Worm (Caenorhabditis elegans) whole organism, early embryonic: Measurements from ENCODE around the gene C06C3.10.

Source experiments
- B0310.2 ChIP-seq: sonication (generic microtip); optimal IDR thresholded peaks from 2 replicates; lab custom pipeline; 2016; ENCODE audit warnings: mild to moderate bottlenecking, missing genetic modification characterization, missing compliant biosample characterization
- F13C5.2 ChIP-seq: sonication (generic microtip); optimal IDR thresholded peaks from 2 replicates; lab custom pipeline; 2017; ENCODE audit warnings: mild to moderate bottlenecking, missing genetic modification characterization, inconsistent platforms, missing compliant biosample characterization
- aly-1 ChIP-seq: sonication (generic microtip); optimal IDR thresholded peaks from 2 replicates; lab custom pipeline; 2016; ENCODE audit warnings: missing genetic modification characterization, missing compliant biosample characterization
- ama-1 ChIP-seq: fragments of 150-350 bp; optimal IDR thresholded peaks from 2 replicates; lab custom pipeline; 2014
- ceh-13 ChIP-seq: fragments of 200-800 bp; sonication (Bioruptor generic); optimal IDR thresholded peaks from 2 replicates; lab custom pipeline; 2018; ENCODE audit warnings: mild to moderate bottlenecking, missing genetic modification characterization, missing compliant biosample characterization
- ceh-36 ChIP-seq: sonication (generic microtip); optimal IDR thresholded peaks from 2 replicates; lab custom pipeline; 2016; ENCODE audit warnings: missing genetic modification characterization, inconsistent platforms, missing compliant biosample characterization
- ets-7 ChIP-seq: sonication (generic microtip); optimal IDR thresholded peaks from 2 replicates; lab custom pipeline; 2016; ENCODE audit warnings: missing genotype, missing genetic modification characterization, missing compliant biosample characterization
- flt-1 ChIP-seq: fragments of 200-800 bp; sonication (Bioruptor generic); IDR thresholded peaks from 2 replicates; pipeline ENCODE4 v1.3.6; 2022; ENCODE audit warnings: missing genetic modification characterization, missing compliant biosample characterization
- hmbx-1 ChIP-seq: sonication (generic microtip); optimal IDR thresholded peaks from 2 replicates; lab custom pipeline; 2016; ENCODE audit warnings: mild to moderate bottlenecking, missing genetic modification characterization, missing compliant biosample characterization
- hmg-4 ChIP-seq: fragments of 200-800 bp; sonication (Bioruptor generic); optimal IDR thresholded peaks from 2 replicates; lab custom pipeline; 2018; ENCODE audit warnings: mild to moderate bottlenecking, missing genetic modification characterization, missing compliant biosample characterization
- hnd-1 ChIP-seq: sonication (generic microtip); optimal IDR thresholded peaks from 2 replicates; lab custom pipeline; 2016; ENCODE audit warnings: missing genetic modification characterization, missing compliant biosample characterization
- pes-1 ChIP-seq: fragments of 200-800 bp; sonication (Bioruptor generic); IDR thresholded peaks from 2 replicates; pipeline ENCODE4 v1.3.6; 2022; ENCODE audit warnings: missing genetic modification reagents, missing genetic modification characterization, missing compliant biosample characterization
- scrt-1 ChIP-seq: fragments of 200-800 bp; sonication (Bioruptor generic); IDR thresholded peaks from 2 replicates; pipeline ENCODE4 v1.3.6; 2022; ENCODE audit warnings: missing genetic modification characterization, missing compliant biosample characterization
- sea-1 ChIP-seq: fragments of 200-800 bp; sonication (Bioruptor generic); conservative IDR thresholded peaks from 2 replicates; pipeline ENCODE4 v1.3.6; 2022; ENCODE audit warnings: missing genetic modification characterization, missing compliant biosample characterization
- tbx-11 ChIP-seq: fragments of 200-800 bp; sonication (Bioruptor generic); IDR thresholded peaks from 2 replicates; pipeline ENCODE4 v1.3.6; 2022; ENCODE audit warnings: missing genetic modification characterization, missing compliant biosample characterization
- tbx-37 ChIP-seq: fragments of 200-800 bp; sonication (Bioruptor generic); conservative IDR thresholded peaks from 2 replicates; pipeline ENCODE4 v1.3.6; 2022; ENCODE audit warnings: missing genetic modification reagents, missing genetic modification characterization, missing compliant biosample characterization
- tra-4 ChIP-seq: sonication (generic microtip); optimal IDR thresholded peaks from 2 replicates; lab custom pipeline; 2017; ENCODE audit warnings: missing genetic modification characterization, missing compliant biosample characterization

Gene C06C3.10

DNA sequence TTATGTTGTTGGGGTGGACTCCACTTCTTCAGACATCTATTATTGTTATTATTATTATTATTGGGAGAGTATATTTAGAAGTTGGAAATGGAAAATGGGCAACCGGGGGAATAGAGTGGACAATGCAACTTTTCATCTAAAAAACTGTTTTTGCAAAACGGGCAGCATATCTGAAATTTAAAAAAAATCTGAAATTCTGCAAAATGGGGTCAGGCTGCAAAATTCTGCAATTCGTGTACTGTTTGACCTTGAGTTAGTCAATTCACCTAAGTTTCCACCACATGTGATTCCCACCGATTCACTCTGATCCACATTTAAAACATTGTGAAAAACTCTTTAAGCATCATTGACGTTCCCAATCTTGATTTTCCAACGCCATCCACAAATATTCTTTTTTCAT, 4.1 kb downstream of the C06C3.10 start, which contains the start of gene C06C3.4:
Gene C06C3.4, plus strand, starts transcription at position 301 of the 400 bp plus-strand sequence.
- no peak for TF ChIP-seq hmg-4
- no peak for TF ChIP-seq tbx-37
- TF ChIP-seq tra-4 (tag; lab: Kevin White, UChicago) = no peak
- no peak for TF ChIP-seq pes-1 (GFP tag; lab: Robert Waterston, UW)
- no peak for TF ChIP-seq ets-7 (tag; lab: Kevin White, UChicago)
- no peak for TF ChIP-seq ama-1 (lab: Kevin White, UChicago)
- TF ChIP-seq ceh-36 (tag; lab: Kevin White, UChicago) = no peak
- TF ChIP-seq flt-1 (GFP tag; lab: Robert Waterston, UW) = no peak
- no peak for TF ChIP-seq F13C5.2 (tag; lab: Kevin White, UChicago)
- TF ChIP-seq hnd-1 (tag; lab: Kevin White, UChicago) = no peak
- no peak for TF ChIP-seq hmbx-1 (tag; lab: Kevin White, UChicago)
- no peak for TF ChIP-seq B0310.2 (tag; lab: Kevin White, UChicago)
- TF ChIP-seq ceh-13 (GFP tag; lab: Kevin White, UChicago) = no peak
- TF ChIP-seq scrt-1 (GFP tag; lab: Robert Waterston, UW) = no peak
- TF ChIP-seq sea-1 (GFP tag; lab: Robert Waterston, UW) = no peak

DNA sequence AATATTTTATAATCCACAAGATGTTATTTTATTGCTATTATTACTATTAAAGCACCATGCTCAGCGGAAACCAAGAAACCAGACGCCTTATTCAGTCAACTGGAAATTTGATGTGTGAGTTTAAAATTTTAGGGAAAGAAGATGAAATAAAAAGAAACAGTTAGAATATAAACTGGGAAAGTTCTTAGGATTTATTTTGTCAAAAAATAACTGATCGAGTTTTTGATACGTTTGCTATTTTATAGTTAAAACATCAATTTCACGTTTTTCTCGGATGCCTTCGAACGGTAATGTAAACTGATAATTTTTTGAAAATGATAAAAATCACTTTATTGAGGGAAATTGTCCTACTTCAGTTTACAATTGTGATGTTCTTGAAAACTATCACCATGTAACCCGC, 4.7 kb downstream of the C06C3.10 start, which contains the start of gene C06C3.3:
Gene C06C3.3, minus strand, starts transcription at position 101 of the 400 bp plus-strand sequence.
- TF ChIP-seq B0310.2 (tag; lab: Kevin White, UChicago) = no peak
- TF ChIP-seq sea-1 (GFP tag; lab: Robert Waterston, UW) = no peak
- no peak for TF ChIP-seq scrt-1 (GFP tag; lab: Robert Waterston, UW)
- TF ChIP-seq tbx-11 (GFP tag; lab: Robert Waterston, UW) = no peak
- TF ChIP-seq ets-7 (tag; lab: Kevin White, UChicago) = no peak
- no peak for TF ChIP-seq aly-1 (tag; lab: Kevin White, UChicago)
- no peak for TF ChIP-seq tbx-37
- TF ChIP-seq flt-1 (GFP tag; lab: Robert Waterston, UW) = no peak
- no peak for TF ChIP-seq hmg-4
- no peak for TF ChIP-seq hnd-1 (tag; lab: Kevin White, UChicago)
- no peak for TF ChIP-seq pes-1 (GFP tag; lab: Robert Waterston, UW)
- TF ChIP-seq ama-1 (lab: Kevin White, UChicago) = no peak
- TF ChIP-seq hmbx-1 (tag; lab: Kevin White, UChicago) = no peak

DNA sequence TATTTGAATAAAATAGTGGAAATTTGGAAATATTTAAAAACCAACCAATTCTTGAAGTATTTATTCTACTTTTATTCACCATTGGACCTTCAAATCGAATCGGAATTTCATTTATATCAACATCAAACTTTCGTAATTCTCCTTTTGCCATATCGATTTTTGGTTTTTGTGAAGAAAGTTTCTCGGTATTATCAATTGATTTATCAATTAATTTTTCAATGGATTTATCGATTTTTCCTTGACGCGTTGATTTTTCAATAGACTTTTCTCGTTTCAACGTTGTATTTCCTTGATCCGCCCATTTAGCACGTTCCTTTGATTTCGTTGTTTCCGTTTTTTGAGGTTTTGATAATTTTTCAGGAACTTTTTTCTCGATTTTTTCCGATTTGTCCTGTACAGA, 7.7 kb downstream of the C06C3.10 start:
- TF ChIP-seq ets-7 (tag; lab: Kevin White, UChicago) (no peak), ceh-36 (tag; lab: Kevin White, UChicago) (no peak), tra-4 (tag; lab: Kevin White, UChicago) (no peak), flt-1 (GFP tag; lab: Robert Waterston, UW) (no peak), sea-1 (GFP tag; lab: Robert Waterston, UW) (no peak), pes-1 (GFP tag; lab: Robert Waterston, UW) (no peak), hmg-4 (no peak), aly-1 (tag; lab: Kevin White, UChicago) (no peak), hmbx-1 (tag; lab: Kevin White, UChicago) (no peak), tbx-37 (no peak), F13C5.2 (tag; lab: Kevin White, UChicago) (no peak), hnd-1 (tag; lab: Kevin White, UChicago) (no peak), tbx-11 (GFP tag; lab: Robert Waterston, UW) (no peak), B0310.2 (tag; lab: Kevin White, UChicago) (no peak), ceh-13 (GFP tag; lab: Kevin White, UChicago) (no peak), scrt-1 (GFP tag; lab: Robert Waterston, UW) (no peak), ama-1 (lab: Kevin White, UChicago) (no peak)

DNA sequence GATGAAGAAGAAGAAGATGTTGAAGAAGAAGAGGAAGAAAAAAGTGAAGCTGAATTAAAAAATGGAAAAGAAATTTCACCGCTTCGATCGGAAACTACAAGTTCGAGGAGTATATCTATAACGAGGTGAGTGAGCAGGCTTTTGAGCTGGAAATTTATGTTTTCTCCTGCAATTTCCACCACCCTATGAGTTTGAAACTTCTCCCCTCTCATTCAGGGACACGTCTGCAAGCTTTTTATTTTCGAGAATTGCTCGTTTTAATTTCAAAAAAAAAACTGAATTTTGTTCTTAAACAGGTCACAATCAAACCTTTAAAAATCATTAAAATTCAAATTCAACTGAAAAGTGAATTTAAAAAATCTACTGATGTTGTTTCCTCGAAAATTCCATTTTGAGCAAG, 14.8 kb downstream of the C06C3.10 start:
- TF ChIP-seq ceh-13 (GFP tag; lab: Kevin White, UChicago) (no peak), ceh-36 (tag; lab: Kevin White, UChicago) (no peak), ama-1 (lab: Kevin White, UChicago) (no peak), B0310.2 (tag; lab: Kevin White, UChicago) (no peak), hmbx-1 (tag; lab: Kevin White, UChicago) (no peak), scrt-1 (GFP tag; lab: Robert Waterston, UW) (no peak), hmg-4 (no peak), hnd-1 (tag; lab: Kevin White, UChicago) (no peak), tbx-37 (no peak)

DNA sequence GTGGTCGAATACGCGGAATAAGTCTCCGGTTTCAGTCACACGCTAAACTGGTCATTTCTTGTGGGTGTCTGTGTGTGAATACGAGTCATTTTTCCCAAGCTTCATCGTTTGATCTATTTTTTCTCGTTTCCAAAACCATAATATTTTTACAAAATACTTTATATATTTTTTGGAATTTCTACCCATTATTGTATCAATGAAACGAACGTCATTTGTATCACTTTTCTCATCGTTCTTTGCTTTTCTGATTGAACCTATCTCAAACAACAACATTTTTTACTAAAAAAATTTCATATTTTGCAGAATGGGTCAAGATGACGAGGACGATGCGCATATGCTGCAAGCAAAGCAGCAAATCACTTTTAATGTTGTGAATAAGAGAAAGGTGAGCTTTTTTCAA, 18.8 kb downstream of the C06C3.10 start, which contains the start of gene mel-11:
Gene mel-11, plus strand, starts transcription at position 301 of the 400 bp plus-strand sequence.
- TF ChIP-seq F13C5.2 (tag; lab: Kevin White, UChicago) (no peak), ama-1 (lab: Kevin White, UChicago) (no peak), scrt-1 (GFP tag; lab: Robert Waterston, UW) (no peak), hnd-1 (tag; lab: Kevin White, UChicago) (no peak), ets-7 (tag; lab: Kevin White, UChicago) (no peak), ceh-13 (GFP tag; lab: Kevin White, UChicago) (no peak), pes-1 (GFP tag; lab: Robert Waterston, UW) (no peak), aly-1 (tag; lab: Kevin White, UChicago) (no peak), hmbx-1 (tag; lab: Kevin White, UChicago) (no peak), flt-1 (GFP tag; lab: Robert Waterston, UW) (no peak), tra-4 (tag; lab: Kevin White, UChicago) (no peak), ceh-36 (tag; lab: Kevin White, UChicago) (no peak)

DNA sequence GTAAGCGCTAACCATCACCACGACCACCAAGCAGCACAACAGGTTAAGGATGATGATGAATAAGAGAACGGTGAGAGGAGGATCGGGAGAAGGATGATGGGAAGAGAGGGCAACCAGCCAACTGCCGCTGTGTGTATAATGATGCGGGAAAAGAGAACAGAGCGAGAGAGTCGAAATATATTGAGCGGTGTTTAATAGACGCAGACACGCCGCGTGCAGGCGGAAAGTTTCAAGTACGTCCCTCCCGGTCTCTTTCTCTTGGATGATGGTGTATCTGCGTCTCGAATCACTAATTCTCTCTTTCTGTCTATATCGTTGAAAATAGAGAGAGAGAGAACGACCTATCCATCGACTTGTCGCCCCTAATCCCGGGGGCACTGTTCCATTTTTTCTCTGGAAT, 20.3 kb downstream of the C06C3.10 start:
- TF ChIP-seq hmg-4 (peak; percentile 49), tra-4 (tag; lab: Kevin White, UChicago) (no peak)

DNA sequence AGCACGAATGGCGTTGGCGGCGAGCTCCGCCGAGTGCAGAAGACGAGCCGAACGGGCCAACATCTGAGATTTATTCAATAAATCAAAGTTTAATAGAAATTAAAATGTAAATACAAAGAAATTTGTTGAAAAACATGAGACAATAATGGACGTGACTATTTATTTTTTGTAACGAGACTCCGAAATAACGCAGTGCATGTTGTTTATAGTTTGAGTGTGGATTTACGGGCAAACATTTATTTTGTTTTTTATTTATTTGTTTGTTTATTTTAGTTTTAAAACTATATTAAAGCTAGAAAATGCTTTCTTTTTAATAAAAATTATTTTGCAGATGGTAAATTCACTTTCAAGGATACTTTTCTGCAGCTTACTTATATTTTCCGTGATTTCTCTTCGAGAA, 24.4 kb downstream of the C06C3.10 start, which contains the start of the genes sdhb-1 and cup-15:
Gene sdhb-1, minus strand, starts transcription at position 63 of the 400 bp plus-strand sequence.
Gene cup-15, plus strand, starts transcription at position 332 of the 400 bp plus-strand sequence.
- TF ChIP-seq pes-1 (GFP tag; lab: Robert Waterston, UW) = no peak
- TF ChIP-seq tbx-11 (GFP tag; lab: Robert Waterston, UW) = no peak
- no peak for TF ChIP-seq B0310.2 (tag; lab: Kevin White, UChicago)
- TF ChIP-seq sea-1 (GFP tag; lab: Robert Waterston, UW) = no peak
- TF ChIP-seq ceh-13 (GFP tag; lab: Kevin White, UChicago) = no peak
- no peak for TF ChIP-seq flt-1 (GFP tag; lab: Robert Waterston, UW)
- no peak for TF ChIP-seq ceh-36 (tag; lab: Kevin White, UChicago)
- TF ChIP-seq scrt-1 (GFP tag; lab: Robert Waterston, UW) = no peak
- no peak for TF ChIP-seq aly-1 (tag; lab: Kevin White, UChicago)
- no peak for TF ChIP-seq ama-1 (lab: Kevin White, UChicago)
- no peak for TF ChIP-seq tbx-37
